Worm (Caenorhabditis elegans) whole organism, midembryonic: ENCODE results near the gene F40A3.1.

ENCODE experiments used
- flt-1 ChIP-seq: fragments of 200-800 bp; sonication (Bioruptor generic); IDR thresholded peaks from 2 replicates; pipeline ENCODE4 v1.3.6; 2022; ENCODE audit warnings: missing genetic modification characterization, missing compliant biosample characterization
- ztf-23 ChIP-seq: fragments of 200-800 bp; sonication (Bioruptor generic); IDR thresholded peaks from 2 replicates; pipeline ENCODE4 v1.3.6; 2022; ENCODE audit warnings: missing genetic modification reagents, missing genetic modification characterization, missing compliant biosample characterization

- TF ChIP-seq ztf-23 (GFP tag; lab: Robert Waterston, UW) (no peak), flt-1 (no peak)
Observed at ce11 chrV:7861792-7862191, 29.5 kb upstream of the F40A3.1 start, which contains the start of gene C37C3.17.
